Fruit fly (Drosophila melanogaster) whole organism, embryonic: ENCODE results near the gene DEF8.

ENCODE experiments used
- Asciz ChIP-seq: fragments of 200-800 bp; sonication (Bioruptor generic); optimal IDR thresholded peaks from 2 replicates; lab custom pipeline; 2017; ENCODE audit warnings: missing biosample characterization, mild to moderate bottlenecking, missing genetic modification characterization, missing genetic modification reagents
- B-H2 ChIP-seq: fragments of 200-800 bp; sonication (Bioruptor generic); optimal IDR thresholded peaks from 2 replicates; lab custom pipeline; 2018; ENCODE audit warnings: missing biosample characterization, mild to moderate bottlenecking, missing genetic modification characterization
- Bdp1 ChIP-seq: fragments of 200-800 bp; sonication (Bioruptor generic); optimal IDR thresholded peaks from 3 replicates; lab custom pipeline; 2016; ENCODE audit warnings: missing biosample characterization, missing genetic modification characterization
- CG10431 ChIP-seq: fragments of 200-800 bp; sonication (Bioruptor generic); optimal IDR thresholded peaks from 3 replicates; lab custom pipeline; 2018; ENCODE audit warnings: missing biosample characterization, mild to moderate bottlenecking, missing genetic modification characterization
- CG10565 ChIP-seq: fragments of 200-800 bp; sonication (Bioruptor generic); optimal IDR thresholded peaks from 3 replicates; lab custom pipeline; 2016; ENCODE audit warnings: missing biosample characterization, mild to moderate bottlenecking, missing genetic modification characterization
- CG11085 ChIP-seq: fragments of 200-800 bp; sonication (Bioruptor generic); IDR thresholded peaks from 2 replicates; pipeline ENCODE4 v1.3.6; 2022; ENCODE audit warnings: missing biosample characterization, missing genetic modification characterization
- CG11695 ChIP-seq: fragments of 200-800 bp; sonication (Bioruptor generic); IDR thresholded peaks from 3 replicates; pipeline ENCODE4 v1.3.6; 2022; ENCODE audit warnings: missing biosample characterization, missing genetic modification characterization
- CG17186 ChIP-seq: fragments of 200-800 bp; sonication (Bioruptor generic); optimal IDR thresholded peaks from 3 replicates; lab custom pipeline; 2017; ENCODE audit warnings: missing biosample characterization, missing genetic modification reagents, missing genetic modification characterization
- CG17829 ChIP-seq: fragments of 200-800 bp; optimal IDR thresholded peaks from 2 replicates; lab custom pipeline; 2019; ENCODE audit warnings: missing biosample characterization, mild to moderate bottlenecking, missing genetic modification characterization, moderate library complexity
- CG1832 ChIP-seq: fragments of 200-800 bp; sonication (Bioruptor generic); optimal IDR thresholded peaks from 2 replicates; lab custom pipeline; 2017; ENCODE audit warnings: missing biosample characterization, mild to moderate bottlenecking, missing genetic modification characterization, inconsistent platforms
- CG2129 ChIP-seq: fragments of 200-800 bp; sonication (Bioruptor generic); IDR thresholded peaks from 2 replicates; pipeline ENCODE4 v1.3.6; 2022; ENCODE audit warnings: missing biosample characterization, missing genetic modification characterization; ENCODE audit not compliant: partially characterized antibody
- CG30403 ChIP-seq: fragments of 200-800 bp; sonication (Bioruptor generic); optimal IDR thresholded peaks from 3 replicates; lab custom pipeline; 2016; ENCODE audit warnings: missing biosample characterization, missing genetic modification characterization
- CG5245 ChIP-seq: fragments of 200-800 bp; sonication (Bioruptor generic); optimal IDR thresholded peaks from 3 replicates; lab custom pipeline; 2016; ENCODE audit warnings: missing biosample characterization, missing genetic modification characterization
- CG6654 ChIP-seq: fragments of 200-800 bp; sonication (Bioruptor generic); optimal IDR thresholded peaks from 2 replicates; lab custom pipeline; 2017; ENCODE audit warnings: missing biosample characterization, mild to moderate bottlenecking, missing genetic modification characterization
- CG8388 ChIP-seq: fragments of 200-800 bp; sonication (Bioruptor generic); optimal IDR thresholded peaks from 2 replicates; lab custom pipeline; 2019; ENCODE audit warnings: missing biosample characterization, mild to moderate bottlenecking, missing genetic modification characterization, moderate library complexity
- Dip3 ChIP-seq: fragments of 200-800 bp; sonication (Bioruptor generic); optimal IDR thresholded peaks from 3 replicates; lab custom pipeline; 2016; ENCODE audit warnings: missing biosample characterization, missing genetic modification characterization
- Doc2 ChIP-seq: fragments of 200-800 bp; sonication (Bioruptor generic); IDR thresholded peaks from 2 replicates; pipeline ENCODE4 v1.3.6; 2022; ENCODE audit warnings: missing biosample characterization, missing genetic modification characterization
- Dref ChIP-seq: fragments of 200-800 bp; sonication (Bioruptor generic); IDR thresholded peaks from 2 replicates; pipeline ENCODE4 v1.3.6; 2022; ENCODE audit warnings: missing biosample characterization, missing genetic modification characterization
- ERR ChIP-seq: fragments of 200-800 bp; sonication (Bioruptor generic); optimal IDR thresholded peaks from 2 replicates; lab custom pipeline; 2016; ENCODE audit warnings: missing biosample characterization, missing genetic modification characterization
- Eip74EF ChIP-seq, 2 experiments: fragments of 200-800 bp in 1 of 2; fragments of >200 bp in 1 of 2; sonication (Bioruptor generic) in 1 of 2; optimal IDR thresholded peaks; 2 replicates each; lab custom pipeline; 2017 to 2019; ENCODE audit warnings: missing biosample characterization in 2 of 2, missing genetic modification characterization in 2 of 2, mild to moderate bottlenecking in 1 of 2, moderate library complexity in 1 of 2
- Gsc ChIP-seq: fragments of 200-800 bp; sonication (Bioruptor generic); IDR thresholded peaks from 2 replicates; pipeline ENCODE4 v1.3.6; 2022; ENCODE audit warnings: missing biosample characterization, missing genetic modification characterization
- H15 ChIP-seq: fragments of 200-800 bp; sonication (Bioruptor generic); IDR thresholded peaks from 3 replicates; pipeline ENCODE4 v1.3.6; 2022; ENCODE audit warnings: missing biosample characterization, missing genetic modification characterization
- H2.0 ChIP-seq: fragments of 200-800 bp; sonication (Bioruptor generic); IDR thresholded peaks from 2 replicates; pipeline ENCODE4 v1.3.6; 2022; ENCODE audit warnings: missing biosample characterization, missing genetic modification characterization
- HLH4C ChIP-seq: fragments of 200-800 bp; sonication (Bioruptor generic); IDR thresholded peaks from 3 replicates; pipeline ENCODE4 v1.3.6; 2022; ENCODE audit warnings: missing biosample characterization, missing genetic modification characterization; ENCODE audit not compliant: partially characterized antibody
- Hr51 ChIP-seq, 2 experiments: fragments of 200-800 bp; sonication (Bioruptor generic); optimal IDR thresholded peaks; 2 replicates in 1 of 2; 3 replicates in 1 of 2; lab custom pipeline; 2016 to 2018; ENCODE audit warnings: missing biosample characterization in 2 of 2, missing genetic modification characterization in 2 of 2, mild to moderate bottlenecking in 1 of 2, moderate library complexity in 1 of 2
- Kr ChIP-seq: fragments of 200-800 bp; sonication (Bioruptor generic); optimal IDR thresholded peaks from 2 replicates; lab custom pipeline; 2017; ENCODE audit warnings: missing biosample characterization, mild to moderate bottlenecking, missing genetic modification characterization
- NC2α ChIP-seq: fragments of 200-800 bp; sonication (Bioruptor generic); optimal IDR thresholded peaks from 2 replicates; lab custom pipeline; 2016; ENCODE audit warnings: missing biosample characterization, missing genetic modification characterization
- Nf-YB ChIP-seq: fragments of 200-800 bp; sonication (Bioruptor generic); optimal IDR thresholded peaks from 3 replicates; lab custom pipeline; 2019; ENCODE audit warnings: missing biosample characterization, mild to moderate bottlenecking, missing genetic modification characterization, moderate library complexity
- Optix ChIP-seq: fragments of 200-800 bp; sonication (Bioruptor generic); IDR thresholded peaks from 3 replicates; pipeline ENCODE4 v1.3.6; 2022; ENCODE audit warnings: missing biosample characterization, missing genetic modification characterization
- Tbp ChIP-seq: fragments of >200 bp; optimal IDR thresholded peaks from 2 replicates; lab custom pipeline; 2018; ENCODE audit warnings: missing biosample characterization, missing genetic modification characterization
- Vsx1 ChIP-seq: fragments of 200-800 bp; sonication (Bioruptor generic); optimal IDR thresholded peaks from 2 replicates; lab custom pipeline; 2017; ENCODE audit warnings: missing biosample characterization, mild to moderate bottlenecking, missing genetic modification characterization, missing genetic modification reagents
- al ChIP-seq: fragments of 200-800 bp; sonication (Bioruptor generic); IDR thresholded peaks from 2 replicates; pipeline ENCODE4 v1.3.6; 2022; ENCODE audit warnings: missing biosample characterization, missing genetic modification characterization
- br ChIP-seq: fragments of >200 bp; optimal IDR thresholded peaks from 2 replicates; lab custom pipeline; 2017
- cg ChIP-seq: fragments of 200-800 bp; sonication (Bioruptor generic); optimal IDR thresholded peaks from 3 replicates; lab custom pipeline; 2019; ENCODE audit warnings: missing biosample characterization, mild to moderate bottlenecking, missing genetic modification characterization, moderate library complexity
- chif ChIP-seq, 2 experiments: fragments of 200-800 bp; sonication (Bioruptor generic); optimal IDR thresholded peaks; 3 replicates each; lab custom pipeline; 2016; ENCODE audit warnings: missing biosample characterization in 2 of 2, missing genetic modification characterization in 2 of 2
- crol ChIP-seq: fragments of 200-800 bp; sonication (Bioruptor generic); IDR thresholded peaks from 2 replicates; pipeline ENCODE4 v1.3.6; 2022; ENCODE audit warnings: missing biosample characterization, missing genetic modification characterization
- fd3F ChIP-seq: fragments of 200-800 bp; sonication (Bioruptor generic); optimal IDR thresholded peaks from 2 replicates; lab custom pipeline; 2018; ENCODE audit warnings: missing biosample characterization, mild to moderate bottlenecking, missing genetic modification characterization, moderate library complexity
- fru ChIP-seq: fragments of >200 bp; optimal IDR thresholded peaks from 2 replicates; lab custom pipeline; 2017
- grau ChIP-seq: fragments of 200-800 bp; optimal IDR thresholded peaks from 3 replicates; lab custom pipeline; 2019; ENCODE audit warnings: missing biosample characterization, mild to moderate bottlenecking, missing genetic modification characterization, moderate library complexity
- lov ChIP-seq, 2 experiments: fragments of 200-800 bp in 1 of 2; fragments of >200 bp in 1 of 2; sonication (Bioruptor generic) in 1 of 2; IDR thresholded peaks in 1 of 2; optimal IDR thresholded peaks in 1 of 2; 2 replicates in 1 of 2; 3 replicates in 1 of 2; pipeline versions ENCODE4 v1.3.6 to Lab custom; 2017 to 2022; ENCODE audit warnings: missing biosample characterization in 1 of 2, missing genetic modification characterization in 1 of 2
- maf-S ChIP-seq: fragments of 200-800 bp; sonication (Bioruptor generic); optimal IDR thresholded peaks from 2 replicates; lab custom pipeline; 2016; ENCODE audit warnings: missing biosample characterization, missing genetic modification characterization
- nerfin-1 ChIP-seq: fragments of 200-800 bp; sonication (Bioruptor generic); optimal IDR thresholded peaks from 3 replicates; lab custom pipeline; 2019; ENCODE audit warnings: missing biosample characterization, mild to moderate bottlenecking, missing genetic modification characterization, moderate library complexity
- nom ChIP-seq: fragments of 200-800 bp; sonication (Bioruptor generic); optimal IDR thresholded peaks from 2 replicates; lab custom pipeline; 2017; ENCODE audit warnings: missing biosample characterization, missing genetic modification characterization, mild to moderate bottlenecking, moderate library complexity, missing genetic modification reagents
- pum ChIP-seq: fragments of 200-800 bp; sonication (Bioruptor generic); optimal IDR thresholded peaks from 2 replicates; lab custom pipeline; 2016; ENCODE audit warnings: missing biosample characterization, missing genetic modification characterization
- sd ChIP-seq: fragments of 200-800 bp; sonication (Bioruptor generic); optimal IDR thresholded peaks from 3 replicates; lab custom pipeline; 2018; ENCODE audit warnings: missing biosample characterization, mild to moderate bottlenecking, missing genetic modification characterization, moderate library complexity
- sug ChIP-seq: fragments of 200-800 bp; optimal IDR thresholded peaks from 2 replicates; lab custom pipeline; 2019; ENCODE audit warnings: missing biosample characterization, mild to moderate bottlenecking, missing genetic modification characterization, moderate library complexity
- tin ChIP-seq: fragments of 200-800 bp; sonication (Bioruptor generic); optimal IDR thresholded peaks from 3 replicates; lab custom pipeline; 2016; ENCODE audit warnings: missing biosample characterization, missing genetic modification characterization
- trem ChIP-seq: fragments of 200-800 bp; optimal IDR thresholded peaks from 3 replicates; lab custom pipeline; 2019; ENCODE audit warnings: missing biosample characterization, mild to moderate bottlenecking, missing genetic modification characterization, moderate library complexity
- ttk ChIP-seq: fragments of 200-800 bp; sonication (Bioruptor generic); IDR thresholded peaks from 2 replicates; pipeline ENCODE4 v2.1.2; 2022; ENCODE audit warnings: missing biosample characterization, missing genetic modification characterization

DEF8 gene

dm6 chr3L:12111081-12111958 is 20.6 kb upstream of the DEF8 start (continued):
- TF ChIP-seq nom (peak; percentile 23), HLH4C (no peak), pum (GFP tag; lab: Kevin White, UChicago) (peak; percentile 13), Bdp1 (GFP tag; lab: Kevin White, UChicago) (no peak), crol (GFP tag; lab: Robert Waterston, UW) (no peak), CG8388 (GFP tag; lab: Kevin White, UChicago) (peak; percentile 85), sd (tag; lab: Kevin White, UChicago) (peak; percentile 50), lov (optimal IDR thresholded peaks at IDR 0.05; lab: Kevin White, UChicago) (no peak), lov (GFP tag; IDR thresholded peaks at IDR 0.05; lab: Robert Waterston, UW) (no peak), chif (GFP tag; optimal IDR thresholded peaks at IDR 0.05; lab: Kevin White, UChicago) (peak in 1 of 2 experiments; percentile 54), Kr (GFP tag; lab: Kevin White, UChicago) (peak; percentile 14), fd3F (GFP tag; lab: Kevin White, UChicago) (peak; percentile 81), ERR (GFP tag; lab: Kevin White, UChicago) (no peak), Tbp (GFP tag; lab: Kevin White, UChicago) (no peak), sug (peak; percentile 58), CG17186 (GFP tag; lab: Kevin White, UChicago) (no peak), CG6654 (GFP tag; lab: Kevin White, UChicago) (peak; percentile 29), CG17829 (tag; lab: Kevin White, UChicago) (peak; percentile 96), Doc2 (no peak), Hr51 (GFP tag; optimal IDR thresholded peaks at IDR 0.05; lab: Kevin White, UChicago) (peak; percentile 30 to 91), br (lab: Kevin White, UChicago) (no peak), CG10431 (GFP tag; lab: Kevin White, UChicago) (peak; percentile 63), B-H2 (GFP tag; lab: Kevin White, UChicago) (no peak), CG10565 (GFP tag; lab: Kevin White, UChicago) (no peak), Dip3 (GFP tag; lab: Kevin White, UChicago) (no peak), Optix (no peak), CG1832 (peak; percentile 16), NC2α (GFP tag; lab: Kevin White, UChicago) (no peak), Eip74EF (GFP tag; optimal IDR thresholded peaks at IDR 0.05; lab: Kevin White, UChicago) (peak in 1 of 2 experiments; percentile 82), CG2129 (no peak), al (GFP tag; lab: Robert Waterston, UW) (peak; percentile 52), trem (peak; percentile 91), CG11695 (GFP tag; lab: Robert Waterston, UW) (peak; percentile 87), Asciz (GFP tag; lab: Kevin White, UChicago) (peak; percentile 83), cg (GFP tag; lab: Kevin White, UChicago) (peak; percentile 34), H15 (0 out of 3 replicates have a peak, but pooled peaks have one; percentile 46), nerfin-1 (tag; lab: Kevin White, UChicago) (peak; percentile 85), CG5245 (GFP tag; lab: Kevin White, UChicago) (peak; percentile 54), Nf-YB (peak; percentile 82), ttk (peak; percentile 65), Vsx1 (GFP tag; lab: Kevin White, UChicago) (peak; percentile 69), CG30403 (peak; percentile 62), tin (GFP tag; lab: Kevin White, UChicago) (peak; percentile 57), CG11085 (GFP tag; lab: Robert Waterston, UW) (no peak), fru (lab: Kevin White, UChicago) (no peak), grau (tag; lab: Kevin White, UChicago) (peak; percentile 92), H2.0 (GFP tag; lab: Robert Waterston, UW) (peak; percentile 53; the same call in 1 of the 2 replicates), maf-S (GFP tag; lab: Kevin White, UChicago) (no peak), Gsc (GFP tag; lab: Robert Waterston, UW) (no peak), Dref (GFP tag; lab: Robert Waterston, UW) (no peak)
